Worm (Caenorhabditis elegans) whole organism, late embryonic: ENCODE data around the gene tnt-4.

ENCODE experiments used
- K09A11.1 ChIP-seq: sonication (generic microtip); optimal IDR thresholded peaks from 2 replicates; lab custom pipeline; 2017; ENCODE audit warnings: antibody characterized with exemption, mild to moderate bottlenecking, missing genetic modification characterization, missing compliant biosample characterization; ENCODE audit not compliant: insufficient read depth
- T23F11.4 ChIP-seq: fragments of 200-800 bp; sonication (Bioruptor generic); optimal IDR thresholded peaks from 2 replicates; lab custom pipeline; 2018; ENCODE audit warnings: mild to moderate bottlenecking, missing genetic modification characterization, missing compliant biosample characterization
- ceh-19 ChIP-seq: fragments of 200-800 bp; sonication (Bioruptor generic); optimal IDR thresholded peaks from 2 replicates; lab custom pipeline; 2018; ENCODE audit warnings: mild to moderate bottlenecking, missing genetic modification characterization, missing compliant biosample characterization
- ceh-24 ChIP-seq: sonication (generic microtip); optimal IDR thresholded peaks from 2 replicates; lab custom pipeline; 2016; ENCODE audit warnings: mild to moderate bottlenecking, missing genetic modification characterization, missing compliant biosample characterization
- ceh-30 ChIP-seq: fragments of 150-350 bp; optimal IDR thresholded peaks from 2 replicates; lab custom pipeline; 2014; ENCODE audit warnings: missing biosample characterization, missing genetic modification characterization
- ceh-31 ChIP-seq: sonication (generic microtip); optimal IDR thresholded peaks from 2 replicates; lab custom pipeline; 2016; ENCODE audit warnings: missing genetic modification characterization, missing compliant biosample characterization
- ceh-48 ChIP-seq: sonication (generic microtip); optimal IDR thresholded peaks from 2 replicates; lab custom pipeline; 2016; ENCODE audit warnings: missing genetic modification characterization, inconsistent platforms, missing compliant biosample characterization
- ceh-6 ChIP-seq: fragments of 200-800 bp; sonication (Bioruptor generic); optimal IDR thresholded peaks from 2 replicates; lab custom pipeline; 2018; ENCODE audit warnings: mild to moderate bottlenecking, missing genetic modification characterization, missing compliant biosample characterization
- dve-1 ChIP-seq: sonication (generic microtip); optimal IDR thresholded peaks from 2 replicates; lab custom pipeline; 2017; ENCODE audit warnings: antibody characterized with exemption, mild to moderate bottlenecking, missing genetic modification characterization, missing compliant biosample characterization
- elt-4 ChIP-seq: sonication (generic microtip); optimal IDR thresholded peaks from 2 replicates; lab custom pipeline; 2016; ENCODE audit warnings: missing genetic modification characterization, missing compliant biosample characterization
- ets-4 ChIP-seq: sonication (generic microtip); optimal IDR thresholded peaks from 2 replicates; lab custom pipeline; 2016; ENCODE audit warnings: missing genetic modification characterization, missing compliant biosample characterization
- fax-1 ChIP-seq: sonication (generic microtip); optimal IDR thresholded peaks from 2 replicates; lab custom pipeline; 2016; ENCODE audit warnings: missing genotype, missing genetic modification characterization, missing compliant biosample characterization
- fkh-10 ChIP-seq: fragments of 150-350 bp; optimal IDR thresholded peaks from 2 replicates; lab custom pipeline; 2014; ENCODE audit warnings: missing biosample characterization, missing genetic modification reagents, missing genetic modification characterization
- fkh-6 ChIP-seq: sonication (generic microtip); optimal IDR thresholded peaks from 2 replicates; lab custom pipeline; 2016; ENCODE audit warnings: missing genetic modification characterization, missing compliant biosample characterization
- hlh-15 ChIP-seq: sonication (generic microtip); optimal IDR thresholded peaks from 2 replicates; lab custom pipeline; 2016; ENCODE audit warnings: missing genetic modification characterization, missing compliant biosample characterization
- hlh-6 ChIP-seq: sonication (generic microtip); optimal IDR thresholded peaks from 2 replicates; lab custom pipeline; 2016; ENCODE audit warnings: missing genotype, missing genetic modification characterization, missing compliant biosample characterization
- hlh-8 ChIP-seq: sonication (generic microtip); optimal IDR thresholded peaks from 2 replicates; lab custom pipeline; 2016; ENCODE audit warnings: missing genotype, missing genetic modification characterization, missing compliant biosample characterization
- lin-11 ChIP-seq: fragments of 200-800 bp; sonication (Bioruptor generic); optimal IDR thresholded peaks from 2 replicates; lab custom pipeline; 2018; ENCODE audit warnings: mild to moderate bottlenecking, missing genetic modification characterization, missing compliant biosample characterization
- madf-2 ChIP-seq: sonication (generic microtip); optimal IDR thresholded peaks from 2 replicates; lab custom pipeline; 2017; ENCODE audit warnings: missing genetic modification characterization, missing compliant biosample characterization
- mec-3 ChIP-seq: sonication (generic microtip); optimal IDR thresholded peaks from 2 replicates; lab custom pipeline; 2016; ENCODE audit warnings: borderline replicate concordance, missing genetic modification characterization, missing compliant biosample characterization
- nhr-11 ChIP-seq: fragments of 150-350 bp; optimal IDR thresholded peaks from 2 replicates; lab custom pipeline; 2014; ENCODE audit warnings: missing biosample characterization, missing genetic modification characterization
- odd-2 ChIP-seq: sonication (generic microtip); optimal IDR thresholded peaks from 2 replicates; lab custom pipeline; 2017; ENCODE audit warnings: antibody characterized with exemption, mild to moderate bottlenecking, missing genetic modification characterization, missing compliant biosample characterization
- pag-3 ChIP-seq: sonication (generic microtip); optimal IDR thresholded peaks from 2 replicates; lab custom pipeline; 2016; ENCODE audit warnings: missing compliant biosample characterization, missing genetic modification characterization, borderline replicate concordance
- pat-9 ChIP-seq: fragments of 200-800 bp; sonication (Bioruptor generic); optimal IDR thresholded peaks from 2 replicates; lab custom pipeline; 2018; ENCODE audit warnings: mild to moderate bottlenecking, missing genetic modification characterization, moderate library complexity, missing compliant biosample characterization
- pax-1 ChIP-seq: fragments of 150-350 bp; optimal IDR thresholded peaks from 2 replicates; lab custom pipeline; 2014; ENCODE audit warnings: missing biosample characterization, missing genetic modification characterization
- pha-2 ChIP-seq: sonication (generic microtip); optimal IDR thresholded peaks from 2 replicates; lab custom pipeline; 2017; ENCODE audit warnings: mild to moderate bottlenecking, missing genetic modification characterization, missing compliant biosample characterization
- pha-4 ChIP-seq: fragments of 150-350 bp; optimal IDR thresholded peaks from 2 replicates; lab custom pipeline; 2018; ENCODE audit warnings: missing biosample characterization, missing genetic modification reagents, missing genetic modification characterization
- pros-1 ChIP-seq: fragments of 150-350 bp; optimal IDR thresholded peaks from 2 replicates; lab custom pipeline; 2014; ENCODE audit warnings: missing biosample characterization, missing genetic modification reagents, missing genetic modification characterization
- rnt-1 ChIP-seq: sonication (generic microtip); optimal IDR thresholded peaks from 2 replicates; lab custom pipeline; 2016; ENCODE audit warnings: missing genetic modification characterization, missing compliant biosample characterization
- sox-4 ChIP-seq: sonication (generic microtip); optimal IDR thresholded peaks from 2 replicates; lab custom pipeline; 2017; ENCODE audit warnings: mild to moderate bottlenecking, missing genetic modification characterization, inconsistent platforms, missing compliant biosample characterization
- tbx-2 ChIP-seq: sonication (generic microtip); optimal IDR thresholded peaks from 2 replicates; lab custom pipeline; 2016; ENCODE audit warnings: missing genetic modification characterization, missing compliant biosample characterization
- tbx-7 ChIP-seq: sonication (generic microtip); optimal IDR thresholded peaks from 2 replicates; lab custom pipeline; 2016; ENCODE audit warnings: missing genotype, missing genetic modification characterization, missing compliant biosample characterization
- ttx-3 ChIP-seq: sonication (generic microtip); optimal IDR thresholded peaks from 2 replicates; lab custom pipeline; 2016; ENCODE audit warnings: missing genetic modification reagents, missing genetic modification characterization, missing compliant biosample characterization
- unc-42 ChIP-seq: sonication (generic microtip); optimal IDR thresholded peaks from 2 replicates; lab custom pipeline; 2016; ENCODE audit warnings: missing genotype, missing genetic modification characterization, missing compliant biosample characterization
- unc-55 ChIP-seq: sonication (generic microtip); optimal IDR thresholded peaks from 2 replicates; lab custom pipeline; 2017; ENCODE audit warnings: missing biosample characterization, missing genetic modification reagents, missing genetic modification characterization
- unc-86 ChIP-seq: sonication (generic microtip); optimal IDR thresholded peaks from 2 replicates; lab custom pipeline; 2016; ENCODE audit warnings: missing genetic modification characterization, missing compliant biosample characterization
- zip-5 ChIP-seq: sonication (generic microtip); optimal IDR thresholded peaks from 2 replicates; lab custom pipeline; 2016; ENCODE audit warnings: missing genetic modification characterization, missing compliant biosample characterization
- ztf-16 ChIP-seq: sonication (generic microtip); optimal IDR thresholded peaks from 2 replicates; lab custom pipeline; 2017; ENCODE audit warnings: missing genetic modification characterization, missing compliant biosample characterization

Gene tnt-4

DNA sequence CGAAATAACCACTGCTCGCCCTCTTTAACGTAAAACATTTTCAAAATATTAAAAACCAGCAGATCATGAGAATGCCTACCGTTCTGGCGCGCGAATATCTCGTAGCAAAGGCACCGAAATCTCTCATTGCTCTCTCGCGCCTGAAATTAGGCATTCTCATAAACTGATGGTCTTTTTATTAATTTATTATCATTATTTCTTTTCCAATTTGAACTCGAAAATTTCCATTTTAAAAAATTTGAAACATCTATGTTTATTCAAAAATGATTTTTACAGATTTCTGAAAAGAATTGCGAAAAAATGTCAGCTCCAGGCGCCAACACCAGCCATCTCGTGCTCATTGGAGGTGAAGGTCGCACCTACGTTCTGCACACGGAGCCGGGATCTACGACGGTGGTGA, 37.2 kb upstream of the tnt-4 start, which contains the start of gene F59A7.12:
F59A7.12 (plus strand) TSS at position 301 of the 400 bp plus-strand sequence.
- TF ChIP-seq pat-9 (no peak), ceh-6 (GFP tag; lab: Kevin White, UChicago) (no peak), hlh-6 (tag; lab: Kevin White, UChicago) (no peak), dve-1 (tag; lab: Kevin White, UChicago) (no peak), tbx-2 (no peak), unc-86 (tag; lab: Kevin White, UChicago) (no peak), nhr-11 (tag; lab: Kevin White, UChicago) (no peak), ets-4 (tag; lab: Kevin White, UChicago) (no peak), pha-4 (tag; lab: Kevin White, UChicago) (no peak), odd-2 (tag; lab: Kevin White, UChicago) (no peak), zip-5 (tag; lab: Kevin White, UChicago) (no peak), ceh-19 (GFP tag; lab: Kevin White, UChicago) (no peak), hlh-15 (no peak)
- TF ChIP-seq, all 69 proteins: peak for 0

DNA sequence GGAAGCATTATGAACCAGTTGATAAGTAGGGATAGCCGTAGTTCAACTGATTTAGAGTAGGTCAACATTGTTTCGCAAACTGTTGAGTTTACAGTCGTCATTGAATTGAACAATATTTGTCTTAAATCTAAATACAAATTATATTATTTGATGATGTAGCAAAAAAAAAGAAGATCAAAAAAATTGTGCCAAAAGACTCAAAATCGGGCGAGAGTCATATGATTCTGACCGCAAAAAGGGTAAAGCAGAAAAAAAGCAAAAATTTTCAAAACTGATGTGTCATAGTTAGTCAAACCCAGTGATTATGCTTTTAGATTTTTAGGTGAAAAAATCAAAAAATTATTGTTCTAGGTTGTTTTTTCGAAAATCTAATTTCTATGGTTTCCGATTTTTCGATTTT, 35.1 kb upstream of the tnt-4 start, which contains the start of gene srab-13:
srab-13 (minus strand) TSS at position 101 of the 400 bp plus-strand sequence.
- no peak for TF ChIP-seq T23F11.4
- no peak for TF ChIP-seq sox-4 (tag; lab: Kevin White, UChicago)
- no peak for TF ChIP-seq ttx-3
- no peak for TF ChIP-seq K09A11.1 (tag; lab: Kevin White, UChicago)
- TF ChIP-seq hlh-6 (tag; lab: Kevin White, UChicago), result no peak
- no peak for TF ChIP-seq tbx-2
- no peak for TF ChIP-seq pag-3
- no peak for TF ChIP-seq pax-1 (tag; lab: Kevin White, UChicago)

DNA sequence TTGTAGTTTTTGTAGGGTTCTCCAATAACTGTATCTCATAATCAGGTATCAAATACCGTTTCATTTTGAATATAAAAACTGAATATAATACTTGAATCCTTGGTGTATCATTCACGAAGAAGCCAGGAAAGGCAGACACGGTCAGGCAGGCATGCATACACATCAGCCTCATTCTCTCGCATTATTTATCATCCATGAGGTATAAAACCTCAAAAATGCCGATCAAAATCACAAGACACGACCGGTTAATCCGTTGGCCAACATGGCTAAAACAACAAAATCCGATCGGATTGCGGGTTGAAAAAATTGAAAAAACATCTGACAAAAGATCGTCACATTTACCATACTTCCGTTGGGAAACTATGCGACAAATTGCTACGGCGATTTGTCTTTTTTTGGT, 29.7 kb upstream of the tnt-4 start, which contains the start of gene F59A7.5:
F59A7.5 (plus strand) TSS at position 301 of the 400 bp plus-strand sequence.
- TF ChIP-seq ceh-30 (tag; lab: Kevin White, UChicago) (no peak), rnt-1 (no peak), hlh-15 (no peak), ceh-31 (tag; lab: Kevin White, UChicago) (no peak), madf-2 (tag; lab: Kevin White, UChicago) (no peak), ceh-19 (GFP tag; lab: Kevin White, UChicago) (no peak), ceh-24 (tag; lab: Kevin White, UChicago) (no peak), fax-1 (tag; lab: Kevin White, UChicago) (no peak)
- TF ChIP-seq, all 69 proteins: peak for 0

DNA sequence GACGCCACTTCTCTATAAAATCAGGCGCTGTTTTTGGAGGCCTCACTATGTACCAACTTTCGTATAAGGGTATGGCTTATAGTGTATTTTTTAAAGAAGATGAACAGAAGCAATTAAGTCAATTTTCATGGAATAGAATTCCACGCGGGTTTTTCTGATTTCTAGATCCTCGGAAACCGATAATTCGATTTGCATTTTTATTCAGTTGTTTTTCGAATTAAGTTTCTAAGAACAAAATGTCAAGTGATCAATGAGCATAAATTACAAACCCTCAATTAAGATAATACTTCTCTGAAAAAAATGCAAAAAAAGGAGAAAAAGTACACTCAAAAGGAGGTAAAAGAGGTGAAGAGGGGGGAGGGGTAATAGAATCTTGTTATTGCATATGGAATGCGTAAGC, 28.6 kb upstream of the tnt-4 start:
- TF ChIP-seq pros-1 (tag; lab: Kevin White, UChicago) (no peak), ztf-16 (tag; lab: Kevin White, UChicago) (no peak)

DNA sequence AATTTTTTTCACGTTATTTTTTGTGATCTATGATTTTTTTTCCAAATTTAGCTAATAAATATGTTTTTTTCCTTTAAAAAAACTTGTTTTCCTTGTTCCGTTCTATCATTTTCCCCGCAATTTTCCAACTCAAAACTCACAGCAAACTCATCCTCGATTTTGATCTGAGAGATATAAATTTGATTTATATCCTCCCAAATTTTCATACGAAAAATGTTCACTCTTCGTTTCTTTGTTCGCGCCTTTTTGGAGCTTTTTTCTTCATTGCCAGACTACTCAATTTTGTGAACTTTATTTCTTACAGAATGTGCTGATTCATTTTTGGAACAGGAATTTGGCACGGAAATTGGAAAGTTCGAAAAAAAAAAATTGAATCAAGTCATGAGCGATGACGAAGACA, 26.0 kb upstream of the tnt-4 start, which contains the start of gene F59A7.14:
F59A7.14 (plus strand) TSS at position 301 of the 400 bp plus-strand sequence.
- no peak for TF ChIP-seq hlh-8 (tag; lab: Kevin White, UChicago)
- TF ChIP-seq fkh-6 (tag; lab: Kevin White, UChicago), result no peak
- no peak for TF ChIP-seq pha-4 (tag; lab: Kevin White, UChicago)
- TF ChIP-seq ceh-30 (tag; lab: Kevin White, UChicago), result no peak
- TF ChIP-seq odd-2 (tag; lab: Kevin White, UChicago), result no peak

DNA sequence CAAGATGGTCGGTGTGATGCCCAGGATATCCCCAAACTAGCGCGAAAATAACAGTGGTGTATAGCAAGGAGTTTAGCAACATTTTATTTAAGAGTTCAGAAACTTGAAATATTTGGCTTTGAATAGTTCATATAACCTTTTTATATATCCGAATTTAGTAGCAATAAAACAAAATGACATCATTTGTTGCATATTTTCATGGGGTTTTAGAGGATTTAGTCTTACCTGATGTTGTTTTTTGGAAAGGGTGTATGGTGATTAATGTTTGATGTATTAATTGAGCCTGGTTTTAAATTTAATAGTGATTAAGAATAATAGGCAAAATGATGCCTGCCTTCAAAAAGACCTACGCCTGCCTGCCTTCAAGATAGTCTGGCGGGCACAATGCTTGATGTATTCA, 23.7 kb upstream of the tnt-4 start, which contains the start of gene F59A7.2:
F59A7.2 (minus strand) TSS at position 101 of the 400 bp plus-strand sequence.
- no peak for TF ChIP-seq fkh-6 (tag; lab: Kevin White, UChicago)
- TF ChIP-seq rnt-1, result no peak
- no peak for TF ChIP-seq madf-2 (tag; lab: Kevin White, UChicago)

DNA sequence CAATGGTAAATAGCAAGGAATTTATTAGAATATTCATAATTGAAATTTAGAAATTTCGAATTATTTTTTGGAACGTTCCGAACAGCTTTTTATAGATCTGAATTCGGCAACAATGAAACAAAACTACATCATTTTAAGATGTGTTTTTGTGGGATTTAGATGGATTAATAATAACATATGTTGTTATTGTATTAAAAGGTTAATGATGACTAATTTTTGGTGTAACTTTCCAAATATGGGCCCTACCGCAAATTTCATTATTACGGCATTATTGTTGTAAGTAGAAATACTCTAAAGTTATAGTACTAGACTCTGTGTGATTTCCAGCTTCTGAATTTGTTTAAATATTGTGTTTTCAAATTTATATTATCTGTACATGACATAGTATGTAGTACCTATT, 21.1 kb upstream of the tnt-4 start, which contains the start of gene F59A7.11:
F59A7.11 (minus strand) TSS at position 101 of the 400 bp plus-strand sequence.
- TF ChIP-seq ztf-16 (tag; lab: Kevin White, UChicago), result no peak
- no peak for TF ChIP-seq mec-3
- TF ChIP-seq tbx-2, result no peak
- TF ChIP-seq ceh-19 (GFP tag; lab: Kevin White, UChicago), result no peak
- TF ChIP-seq tbx-7 (tag; lab: Kevin White, UChicago), result no peak
- TF ChIP-seq pha-2 (tag; lab: Kevin White, UChicago), result no peak
- no peak for TF ChIP-seq ceh-31 (tag; lab: Kevin White, UChicago)
- no peak for TF ChIP-seq elt-4 (tag; lab: Kevin White, UChicago)
- no peak for TF ChIP-seq T23F11.4
- TF ChIP-seq unc-42 (tag; lab: Kevin White, UChicago), result no peak
- TF ChIP-seq pat-9, result no peak
- no peak for TF ChIP-seq fkh-10
- no peak for TF ChIP-seq pag-3
- TF ChIP-seq hlh-8 (tag; lab: Kevin White, UChicago), result no peak
- no peak for TF ChIP-seq unc-55 (GFP tag; lab: Kevin White, UChicago)
- TF ChIP-seq ceh-48, result no peak
- no peak for TF ChIP-seq lin-11 (tag; lab: Kevin White, UChicago)
- TF ChIP-seq, all 69 proteins: peak for 0
